Worm (Caenorhabditis elegans) whole organism, L4 larva: ENCODE data around the gene srw-7.

ENCODE experiments used
- F10B5.3 ChIP-seq: sonication (generic microtip); optimal IDR thresholded peaks from 2 replicates; lab custom pipeline; 2016; ENCODE audit warnings: mild to moderate bottlenecking, missing genetic modification characterization, missing compliant biosample characterization
- F26F4.8 ChIP-seq: fragments of 200-800 bp; sonication (Bioruptor generic); conservative IDR thresholded peaks from 2 replicates; pipeline ENCODE4 v1.3.6; 2022; ENCODE audit warnings: missing genetic modification characterization, missing compliant biosample characterization
- F49E8.2 ChIP-seq: sonication (generic microtip); optimal IDR thresholded peaks from 2 replicates; lab custom pipeline; 2016; ENCODE audit warnings: missing compliant biosample characterization, mild to moderate bottlenecking, missing genetic modification characterization, borderline replicate concordance
- Y5F2A.4 ChIP-seq: fragments of 200-800 bp; sonication (Bioruptor generic); optimal IDR thresholded peaks from 2 replicates; lab custom pipeline; 2018; ENCODE audit warnings: mild to moderate bottlenecking, missing genetic modification characterization, missing compliant biosample characterization
- ZK337.2 ChIP-seq: fragments of 200-800 bp; sonication (Bioruptor generic); IDR thresholded peaks from 2 replicates; pipeline ENCODE4 v1.3.6; 2022; ENCODE audit warnings: missing genetic modification reagents, missing genetic modification characterization, missing compliant biosample characterization
- aha-1 ChIP-seq: fragments of 150-350 bp; peaks from one replicate; lab custom pipeline; 2014; ENCODE audit warnings: missing biosample characterization, missing genetic modification characterization
- ama-1 ChIP-seq: fragments of 150-350 bp; optimal IDR thresholded peaks from 2 replicates; lab custom pipeline; 2014; ENCODE audit warnings: inconsistent platforms, mixed read lengths
- ceh-20 ChIP-seq: fragments of 200-800 bp; sonication (Bioruptor generic); IDR thresholded peaks from 2 replicates; pipeline ENCODE4 v1.3.6; 2022; ENCODE audit warnings: missing genetic modification reagents, missing genetic modification characterization, missing compliant biosample characterization
- ceh-62 ChIP-seq: sonication (generic microtip); optimal IDR thresholded peaks from 2 replicates; lab custom pipeline; 2017; ENCODE audit warnings: missing biosample characterization, missing genetic modification characterization
- daf-8 ChIP-seq: fragments of 200-800 bp; sonication (Bioruptor generic); IDR thresholded peaks from 2 replicates; pipeline ENCODE4 v1.3.6; 2022; ENCODE audit warnings: missing genetic modification characterization, missing compliant biosample characterization
- dmd-6 ChIP-seq: fragments of 200-800 bp; sonication (Bioruptor generic); IDR thresholded peaks from 2 replicates; pipeline ENCODE4 v1.3.6; 2022; ENCODE audit warnings: missing genetic modification reagents, missing genetic modification characterization, missing compliant biosample characterization
- dmd-8 ChIP-seq: fragments of 200-800 bp; sonication (Bioruptor generic); IDR thresholded peaks from 2 replicates; pipeline ENCODE4 v1.3.6; 2022; ENCODE audit warnings: missing genetic modification characterization, missing compliant biosample characterization
- dmd-9 ChIP-seq: fragments of 200-800 bp; sonication (Bioruptor generic); IDR thresholded peaks from 2 replicates; pipeline ENCODE4 v1.3.6; 2022; ENCODE audit warnings: missing genetic modification reagents, missing genetic modification characterization, missing compliant biosample characterization
- dpl-1 ChIP-seq: fragments of 150-350 bp; optimal IDR thresholded peaks from 2 replicates; lab custom pipeline; 2014; ENCODE audit warnings: missing biosample characterization, missing genetic modification reagents, missing genetic modification characterization
- duxl-1 ChIP-seq: sonication (generic microtip); optimal IDR thresholded peaks from 2 replicates; lab custom pipeline; 2016; ENCODE audit warnings: mild to moderate bottlenecking, missing genetic modification characterization, moderate library complexity, missing compliant biosample characterization; ENCODE audit not compliant: poor library complexity
- hlh-30 ChIP-seq: sonication (generic microtip); optimal IDR thresholded peaks from 2 replicates; lab custom pipeline; 2017; ENCODE audit warnings: antibody characterized with exemption, mild to moderate bottlenecking, missing genetic modification characterization, missing compliant biosample characterization; ENCODE audit not compliant: insufficient read depth
- jun-1 ChIP-seq: fragments of 150-350 bp; optimal IDR thresholded peaks from 2 replicates; lab custom pipeline; 2014; ENCODE audit warnings: missing biosample characterization, missing genetic modification reagents, missing genetic modification characterization
- lin-13 ChIP-seq: fragments of 150-350 bp; optimal IDR thresholded peaks from 2 replicates; lab custom pipeline; 2014; ENCODE audit warnings: missing biosample characterization, missing genetic modification reagents, missing genetic modification characterization
- lin-29 ChIP-seq: fragments of 200-800 bp; sonication (Bioruptor generic); IDR thresholded peaks from 2 replicates; pipeline ENCODE4 v1.3.6; 2022; ENCODE audit warnings: missing genetic modification reagents, missing genetic modification characterization, missing compliant biosample characterization
- lin-38 ChIP-seq: fragments of 200-800 bp; sonication (Bioruptor generic); IDR thresholded peaks from 2 replicates; pipeline ENCODE4 v1.3.6; 2022; ENCODE audit warnings: missing genetic modification reagents, missing genetic modification characterization, missing compliant biosample characterization
- lsy-2 ChIP-seq, 2 experiments: fragments of 150-350 bp in 1 of 2; sonication (generic microtip) in 1 of 2; optimal IDR thresholded peaks; 2 replicates each; lab custom pipeline; 2014 to 2017; ENCODE audit warnings: missing biosample characterization in 2 of 2, missing genetic modification characterization in 2 of 2
- madf-5 ChIP-seq, 2 experiments: fragments of 200-800 bp; sonication (Bioruptor generic); IDR thresholded peaks; 2 replicates each; pipeline ENCODE4 v1.3.6; 2022; ENCODE audit warnings: missing compliant biosample characterization in 2 of 2, missing genetic modification characterization in 2 of 2
- mdl-1 ChIP-seq, 2 experiments: fragments of 150-350 bp in 1 of 2; sonication (generic microtip) in 1 of 2; optimal IDR thresholded peaks; 2 replicates each; lab custom pipeline; 2014 to 2017; ENCODE audit warnings: missing biosample characterization in 2 of 2, missing genetic modification characterization in 2 of 2
- mdt-29 ChIP-seq: fragments of 200-800 bp; sonication (Bioruptor generic); IDR thresholded peaks from 2 replicates; pipeline ENCODE4 v1.3.6; 2022; ENCODE audit warnings: missing genetic modification reagents, missing genetic modification characterization, missing compliant biosample characterization
- mep-1 ChIP-seq: fragments of 150-350 bp; sonication (generic microtip); optimal IDR thresholded peaks from 3 replicates; lab custom pipeline; 2014; ENCODE audit warnings: missing biosample characterization, missing genetic modification characterization
- nhr-237 ChIP-seq: sonication (generic microtip); optimal IDR thresholded peaks from 2 replicates; lab custom pipeline; 2017; ENCODE audit warnings: missing biosample characterization, missing genetic modification characterization
- nhr-41 ChIP-seq: fragments of 200-800 bp; sonication (Bioruptor generic); IDR thresholded peaks from 2 replicates; pipeline ENCODE4 v1.3.6; 2022; ENCODE audit warnings: missing genetic modification reagents, missing genetic modification characterization, missing compliant biosample characterization
- nhr-6 ChIP-seq: fragments of 150-350 bp; optimal IDR thresholded peaks from 2 replicates; lab custom pipeline; 2014; ENCODE audit warnings: missing biosample characterization, missing genetic modification characterization
- nhr-77 ChIP-seq: fragments of 150-350 bp; optimal IDR thresholded peaks from 2 replicates; lab custom pipeline; 2014; ENCODE audit warnings: missing biosample characterization, missing genetic modification characterization
- set-16 ChIP-seq: fragments of 200-800 bp; sonication (Bioruptor generic); IDR thresholded peaks from 2 replicates; pipeline ENCODE4 v1.3.6; 2022; ENCODE audit warnings: missing genetic modification reagents, missing genetic modification characterization, missing compliant biosample characterization
- skn-1 ChIP-seq: fragments of 150-350 bp; optimal IDR thresholded peaks from 2 replicates; lab custom pipeline; 2014; ENCODE audit warnings: missing biosample characterization, missing genetic modification characterization
- spr-3 ChIP-seq: fragments of 200-800 bp; sonication (Bioruptor generic); optimal IDR thresholded peaks from 2 replicates; lab custom pipeline; 2018; ENCODE audit warnings: mild to moderate bottlenecking, missing genetic modification characterization, missing compliant biosample characterization
- unc-130 ChIP-seq: sonication (generic microtip); optimal IDR thresholded peaks from 2 replicates; lab custom pipeline; 2016; ENCODE audit warnings: missing genetic modification reagents, missing genetic modification characterization, missing compliant biosample characterization
- unc-62 ChIP-seq, 3 experiments: fragments of 150-350 bp in 1 of 3; sonication (generic microtip); optimal IDR thresholded peaks in 2 of 3; peaks in 1 of 3; 1 replicate in 1 of 3; 2 replicates in 2 of 3; lab custom pipeline; 2014 to 2017; ENCODE audit warnings: missing biosample characterization in 3 of 3, missing genetic modification characterization in 3 of 3, missing genetic modification reagents in 3 of 3, missing genotype in 1 of 3
- vab-7 ChIP-seq: fragments of 200-800 bp; sonication (Bioruptor generic); IDR thresholded peaks from 2 replicates; pipeline ENCODE4 v1.3.6; 2022; ENCODE audit warnings: missing genetic modification reagents, missing genetic modification characterization, missing compliant biosample characterization
- zfp-3 ChIP-seq: fragments of 200-800 bp; sonication (Bioruptor generic); conservative IDR thresholded peaks from 2 replicates; pipeline ENCODE4 v1.3.6; 2022; ENCODE audit warnings: missing genetic modification reagents, missing genetic modification characterization, missing compliant biosample characterization
- zip-11 ChIP-seq: fragments of 200-800 bp; sonication (Bioruptor generic); IDR thresholded peaks from 2 replicates; pipeline ENCODE4 v1.3.6; 2022; ENCODE audit warnings: missing genetic modification characterization, missing compliant biosample characterization
- zip-2 ChIP-seq: fragments of 150-350 bp; optimal IDR thresholded peaks from 2 replicates; lab custom pipeline; 2014; ENCODE audit warnings: missing biosample characterization, missing genetic modification characterization

srw-7 gene

DNA sequence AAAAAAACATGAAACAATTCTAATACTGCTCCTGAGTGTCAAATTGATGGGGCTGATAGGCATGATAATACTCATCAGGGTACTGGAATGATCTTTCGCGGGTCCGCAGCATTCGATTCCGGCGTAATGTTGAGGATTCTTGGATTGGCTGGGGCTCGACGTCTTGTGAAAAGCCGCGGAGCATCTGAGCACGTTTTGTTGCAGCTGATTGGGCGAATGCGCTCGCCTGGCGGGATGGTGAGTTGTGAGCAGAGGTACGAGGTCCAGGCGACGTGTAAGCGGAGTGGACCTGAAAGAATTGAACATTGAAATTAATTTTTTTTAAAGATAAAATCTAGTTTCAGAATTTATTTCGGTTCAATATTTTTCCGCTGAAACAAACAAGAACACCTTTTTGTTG, 7.9 kb downstream of the srw-7 start:
- peak; percentile 7 for TF ChIP-seq aha-1
- no peak for TF ChIP-seq nhr-41
- peak; percentile 51 for TF ChIP-seq set-16 (GFP tag; lab: Robert Waterston, UW)

DNA sequence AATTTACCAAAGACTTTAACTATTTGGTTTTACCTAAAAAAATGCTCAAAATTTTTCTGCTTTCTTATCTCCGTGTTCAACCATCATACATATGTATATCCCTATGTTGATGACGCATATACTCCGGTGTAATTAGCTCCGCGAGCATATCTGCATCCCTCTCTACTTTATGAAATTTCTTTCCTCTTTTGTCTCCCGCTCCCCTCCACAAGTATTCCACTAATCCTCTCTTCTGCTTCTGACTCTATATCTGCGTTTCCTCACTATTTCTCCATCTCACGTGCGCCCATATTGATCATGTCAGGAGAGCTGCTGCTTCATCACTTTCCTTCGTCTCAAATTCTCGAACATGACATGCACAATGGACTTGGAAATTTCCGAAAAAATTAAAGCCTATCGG, 8.9 kb downstream of the srw-7 start, which contains the start of gene H10D18.1:
Gene H10D18.1, plus strand, starts transcription at position 277 of the 400 bp plus-strand sequence.
- TF ChIP-seq mdl-1 (tag; optimal IDR thresholded peaks at IDR 0.05; lab: Kevin White, UChicago) (peak in 1 of 2 experiments; percentile 6), hlh-30 (peak; percentile 46), nhr-6 (no peak), daf-8 (GFP tag; lab: Robert Waterston, UW) (no peak)

DNA sequence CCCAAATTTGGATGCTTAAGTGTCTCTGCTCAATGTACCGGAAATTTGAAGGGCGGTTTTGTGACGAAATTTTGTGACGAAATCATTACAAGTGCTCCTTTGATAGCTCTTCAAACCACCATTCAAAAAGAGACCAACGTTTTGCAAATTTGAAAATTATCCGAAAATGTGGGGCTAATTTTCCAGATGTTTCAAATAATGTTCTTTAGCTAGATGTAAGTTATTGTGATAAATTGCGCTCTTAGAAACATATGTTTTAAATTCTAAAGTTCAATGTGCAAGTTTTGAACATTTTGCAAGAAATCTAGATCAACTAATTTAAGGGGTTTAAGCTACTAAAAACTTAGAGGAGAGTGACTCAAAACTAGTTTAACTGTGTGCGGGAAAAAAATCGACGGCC, 14.8 kb downstream of the srw-7 start:
- no peak for TF ChIP-seq F49E8.2 (tag; lab: Kevin White, UChicago)
- TF ChIP-seq, all 104 proteins: peak for 0

DNA sequence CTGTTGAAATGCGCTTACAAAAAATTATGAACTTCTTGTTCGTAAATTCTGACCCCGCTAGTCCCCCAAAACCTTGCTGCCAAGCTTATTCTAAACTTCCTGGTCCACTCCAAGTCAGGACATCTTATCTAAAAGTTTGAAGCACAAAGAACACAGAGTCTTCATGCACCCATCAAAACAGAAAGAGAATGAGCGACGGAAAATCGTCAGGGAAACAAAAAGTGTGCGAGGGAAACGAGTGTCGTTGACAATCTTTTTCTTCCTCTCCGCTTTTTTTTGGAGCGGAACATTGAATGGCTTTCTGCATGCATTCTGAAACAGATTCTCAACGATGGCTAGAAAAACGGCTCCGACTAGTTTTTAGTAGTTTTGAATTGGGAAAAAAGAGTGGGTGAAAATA, 19.1 kb downstream of the srw-7 start:
- TF ChIP-seq aha-1, result peak; percentile 97
- no peak for TF ChIP-seq unc-130
- TF ChIP-seq nhr-77 (tag; lab: Kevin White, UChicago), result no peak
- TF ChIP-seq, all 104 proteins: peak for 1

DNA sequence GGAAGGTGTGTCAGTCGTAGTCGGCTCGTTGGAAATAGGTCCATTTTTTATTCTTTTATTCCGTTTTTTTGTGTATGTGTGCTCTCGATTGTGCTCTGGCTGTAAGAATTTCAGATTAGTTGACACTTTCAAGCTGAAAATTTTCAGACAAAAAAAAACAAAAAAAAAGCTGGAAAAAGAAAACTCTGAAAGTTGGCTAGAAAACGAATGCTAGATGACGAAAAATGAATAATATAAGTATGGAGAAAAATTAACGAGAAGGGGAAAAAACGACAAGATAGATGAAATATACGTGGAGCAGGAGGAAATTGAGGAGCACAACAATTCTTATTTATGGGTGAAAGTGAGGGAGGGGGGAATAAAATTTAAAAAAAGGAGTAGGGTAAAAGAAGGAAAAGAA, 25.6 kb downstream of the srw-7 start, which contains the start of gene H10D18.5:
Gene H10D18.5, minus strand, starts transcription at position 101 of the 400 bp plus-strand sequence.
- no peak for TF ChIP-seq nhr-6
- TF ChIP-seq ZK337.2 (GFP tag; lab: Robert Waterston, UW), result no peak
- TF ChIP-seq lin-38 (GFP tag; lab: Robert Waterston, UW), result no peak
- TF ChIP-seq zip-11 (GFP tag; lab: Robert Waterston, UW), result no peak
- TF ChIP-seq ceh-62, result no peak
- no peak for TF ChIP-seq mep-1
- no peak for TF ChIP-seq zfp-3 (GFP tag; lab: Robert Waterston, UW)

DNA sequence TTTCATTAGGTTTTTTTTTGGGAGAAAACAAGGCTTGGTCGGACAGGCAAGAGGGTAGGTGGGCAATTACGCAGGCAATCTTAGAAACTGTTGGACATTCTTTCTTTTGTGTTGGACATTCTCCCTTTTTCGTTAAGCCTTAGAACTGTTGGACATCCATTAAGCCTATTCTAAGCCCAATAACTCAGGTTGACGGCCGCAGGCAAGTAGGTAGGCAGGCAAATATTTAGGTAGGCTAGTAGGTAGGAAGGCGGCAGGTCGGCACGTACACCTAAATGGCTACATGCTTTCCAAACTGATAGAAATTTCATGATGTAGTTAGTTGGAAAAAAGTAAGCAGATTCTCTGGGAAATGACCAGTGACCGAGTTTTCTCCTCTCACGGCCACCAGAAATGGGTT, 26.0 kb downstream of the srw-7 start:
- TF ChIP-seq unc-62 (GFP tag; optimal IDR thresholded peaks at IDR 0.05 in 1 of 2; lab: Kevin White, UChicago) (peak in 1 of 2 experiments; percentile 95), unc-62 (tag; optimal IDR thresholded peaks at IDR 0.05; lab: Kevin White, UChicago) (no peak), ceh-62 (no peak), skn-1 (tag; lab: Kevin White, UChicago) (no peak)

DNA sequence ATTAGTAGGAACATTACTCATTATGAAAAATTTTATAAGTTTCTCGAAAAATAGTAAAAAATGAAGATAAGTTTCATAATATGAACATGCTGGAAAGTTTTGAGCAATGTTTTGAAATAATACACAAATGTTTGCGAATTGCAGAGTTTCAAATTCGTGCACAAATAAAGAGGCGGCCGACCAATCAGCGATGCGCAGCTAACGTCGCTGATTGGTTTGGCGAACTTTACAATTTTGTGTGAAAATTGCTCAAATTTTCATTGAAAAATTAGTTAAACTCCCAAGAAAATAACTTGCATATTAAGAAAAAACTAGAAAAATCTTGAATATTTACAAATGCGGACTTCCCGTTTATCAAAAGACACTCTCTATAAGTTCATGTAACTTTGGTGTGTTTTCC, 26.6 kb downstream of the srw-7 start:
- TF ChIP-seq dpl-1 (GFP tag; lab: Kevin White, UChicago) (no peak), jun-1 (tag; lab: Kevin White, UChicago) (no peak), dmd-8 (GFP tag; lab: Robert Waterston, UW) (no peak)

DNA sequence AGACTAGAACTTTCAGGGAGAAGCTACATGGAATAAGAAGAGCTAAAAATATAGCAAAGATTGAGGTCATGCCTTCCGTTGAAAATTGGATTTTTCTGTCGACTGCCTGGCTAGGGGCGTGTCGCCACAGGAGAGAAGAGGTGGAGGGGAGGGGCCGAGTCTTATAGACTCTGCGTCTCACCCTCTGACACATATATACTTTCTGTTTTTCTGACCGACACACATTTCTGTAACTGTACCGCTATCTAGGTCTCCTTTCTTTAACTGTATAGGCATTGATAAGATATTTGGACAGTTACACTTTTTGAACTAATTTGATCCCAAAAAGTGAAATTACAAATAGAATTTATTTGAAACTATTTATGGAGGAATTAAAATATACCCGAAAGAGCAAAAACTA, 35.4 kb downstream of the srw-7 start:
- TF ChIP-seq Y5F2A.4 (GFP tag; lab: Kevin White, UChicago) (no peak), nhr-6 (no peak), dmd-8 (GFP tag; lab: Robert Waterston, UW) (no peak), ama-1 (lab: Kevin White, UChicago) (no peak), nhr-237 (no peak), madf-5 (GFP tag; IDR thresholded peaks at IDR 0.05; lab: Robert Waterston, UW) (no peak), mdl-1 (tag; optimal IDR thresholded peaks at IDR 0.05; lab: Kevin White, UChicago) (no peak), hlh-30 (no peak), spr-3 (GFP tag; lab: Kevin White, UChicago) (no peak), ceh-20 (GFP tag; lab: Robert Waterston, UW) (no peak), F26F4.8 (GFP tag; lab: Robert Waterston, UW) (no peak), vab-7 (GFP tag; lab: Robert Waterston, UW) (no peak), mep-1 (no peak), lin-13 (GFP tag; lab: Kevin White, UChicago) (no peak), dmd-6 (GFP tag; lab: Robert Waterston, UW) (peak; percentile 63), zip-2 (tag; lab: Kevin White, UChicago) (no peak), duxl-1 (peak; percentile 70), lsy-2 (tag; optimal IDR thresholded peaks at IDR 0.05; lab: Kevin White, UChicago) (no peak), F10B5.3 (tag; lab: Kevin White, UChicago) (no peak), lin-29 (GFP tag; lab: Robert Waterston, UW) (no peak), dmd-9 (GFP tag; lab: Robert Waterston, UW) (no peak), mdt-29 (no peak), nhr-77 (tag; lab: Kevin White, UChicago) (no peak)
